Worm (Caenorhabditis elegans) whole organism, early embryonic: Measurements from ENCODE around the gene ric-7.

Source experiments
- B0310.2 ChIP-seq: sonication (generic microtip); optimal IDR thresholded peaks from 2 replicates; lab custom pipeline; 2016; ENCODE audit warnings: mild to moderate bottlenecking, missing genetic modification characterization, missing compliant biosample characterization
- aly-1 ChIP-seq: sonication (generic microtip); optimal IDR thresholded peaks from 2 replicates; lab custom pipeline; 2016; ENCODE audit warnings: missing genetic modification characterization, missing compliant biosample characterization
- ama-1 ChIP-seq: fragments of 150-350 bp; optimal IDR thresholded peaks from 2 replicates; lab custom pipeline; 2014
- ceh-36 ChIP-seq: sonication (generic microtip); optimal IDR thresholded peaks from 2 replicates; lab custom pipeline; 2016; ENCODE audit warnings: missing genetic modification characterization, inconsistent platforms, missing compliant biosample characterization
- ets-7 ChIP-seq: sonication (generic microtip); optimal IDR thresholded peaks from 2 replicates; lab custom pipeline; 2016; ENCODE audit warnings: missing genotype, missing genetic modification characterization, missing compliant biosample characterization
- flt-1 ChIP-seq: fragments of 200-800 bp; sonication (Bioruptor generic); IDR thresholded peaks from 2 replicates; pipeline ENCODE4 v1.3.6; 2022; ENCODE audit warnings: missing genetic modification characterization, missing compliant biosample characterization
- hmg-4 ChIP-seq: fragments of 200-800 bp; sonication (Bioruptor generic); optimal IDR thresholded peaks from 2 replicates; lab custom pipeline; 2018; ENCODE audit warnings: mild to moderate bottlenecking, missing genetic modification characterization, missing compliant biosample characterization
- pes-1 ChIP-seq: fragments of 200-800 bp; sonication (Bioruptor generic); IDR thresholded peaks from 2 replicates; pipeline ENCODE4 v1.3.6; 2022; ENCODE audit warnings: missing genetic modification reagents, missing genetic modification characterization, missing compliant biosample characterization
- scrt-1 ChIP-seq: fragments of 200-800 bp; sonication (Bioruptor generic); IDR thresholded peaks from 2 replicates; pipeline ENCODE4 v1.3.6; 2022; ENCODE audit warnings: missing genetic modification characterization, missing compliant biosample characterization
- sea-1 ChIP-seq: fragments of 200-800 bp; sonication (Bioruptor generic); conservative IDR thresholded peaks from 2 replicates; pipeline ENCODE4 v1.3.6; 2022; ENCODE audit warnings: missing genetic modification characterization, missing compliant biosample characterization
- tra-4 ChIP-seq: sonication (generic microtip); optimal IDR thresholded peaks from 2 replicates; lab custom pipeline; 2017; ENCODE audit warnings: missing genetic modification characterization, missing compliant biosample characterization

- TF ChIP-seq tra-4 (tag; lab: Kevin White, UChicago) (no peak), sea-1 (GFP tag; lab: Robert Waterston, UW) (no peak), flt-1 (GFP tag; lab: Robert Waterston, UW) (no peak), ama-1 (lab: Kevin White, UChicago) (no peak), aly-1 (tag; lab: Kevin White, UChicago) (no peak), ceh-36 (tag; lab: Kevin White, UChicago) (no peak), pes-1 (GFP tag; lab: Robert Waterston, UW) (no peak), hmg-4 (no peak), scrt-1 (GFP tag; lab: Robert Waterston, UW) (no peak), ets-7 (tag; lab: Kevin White, UChicago) (no peak), B0310.2 (tag; lab: Kevin White, UChicago) (no peak)
Measured at ce11 chrV:13946385-13947019, 59.2 kb downstream of the ric-7 start, which contains the start of the genes srx-10 and clec-226.
